In the genomic region with DNA sequence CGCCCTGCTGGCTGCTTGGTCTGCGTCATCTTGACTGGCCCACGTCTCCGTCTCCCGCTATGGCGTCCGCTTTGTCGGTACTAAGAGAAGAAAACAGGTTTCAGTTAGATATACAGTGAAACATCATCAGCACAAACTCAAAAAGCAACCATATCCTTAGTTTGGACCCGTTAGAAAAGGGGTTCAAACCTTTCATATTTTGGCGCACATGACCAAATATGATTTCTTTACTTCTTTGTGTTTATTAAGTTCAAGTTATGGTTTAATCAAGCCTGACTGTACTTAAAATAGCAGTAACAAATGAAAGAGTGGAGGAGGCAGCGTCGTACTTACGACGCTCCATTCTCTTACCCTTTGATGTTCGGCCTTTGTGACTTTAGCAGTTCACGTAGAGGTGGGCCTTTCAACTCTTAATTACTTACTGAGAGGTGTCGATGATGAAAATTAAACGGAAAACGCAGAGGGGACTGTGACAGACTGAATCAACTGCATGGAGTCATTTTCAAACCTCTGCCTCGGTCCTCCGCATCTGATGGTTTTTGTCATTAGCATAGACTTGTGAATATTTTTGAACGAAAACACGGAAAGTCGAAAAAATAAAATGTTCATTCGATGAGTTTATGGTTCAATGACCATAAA, we compare ENCODE assay signal across 1 fruit fly cellular context.
TF ChIP-seq lines count a peak whose summit lies in the region.

No protein-coding gene starts in this region.

TF ChIP-seq in whole organism, embryonic, 481 proteins besides CTCF, POLR2A, EP300 and RAD21 (continued from another document and continues in another):
- TF ChIP-seq pan (optimal IDR thresholded peaks at IDR 0.05; lab: Kevin White, UChicago) (no peak), pan (GFP tag; optimal IDR thresholded peaks at IDR 0.05 in 1 of 2, IDR thresholded peaks at IDR 0.05 in 1 of 2) (peak in 1 of 2 experiments; percentile 89), wdn (GFP tag; IDR thresholded peaks at IDR 0.05; lab: Robert Waterston, UW) (peak; percentile 72), Hr51 (GFP tag; optimal IDR thresholded peaks at IDR 0.05; lab: Kevin White, UChicago) (peak; percentile 63 to 84), Usf (GFP tag; optimal IDR thresholded peaks at IDR 0.05; lab: Kevin White, UChicago) (peak; percentile 46), dysf (GFP tag; IDR thresholded peaks at IDR 0.05; lab: Robert Waterston, UW) (peak; percentile 91), NfI (GFP tag; optimal IDR thresholded peaks at IDR 0.05; lab: Kevin White, UChicago) (peak; percentile 79), CG1602 (GFP tag; optimal IDR thresholded peaks at IDR 0.05; lab: Kevin White, UChicago) (peak; percentile 54), yki (optimal IDR thresholded peaks at IDR 0.05; lab: Kevin White, UChicago) (no peak), CG7745 (tag; optimal IDR thresholded peaks at IDR 0.05; lab: Kevin White, UChicago) (no peak), HLH4C (GFP tag; IDR thresholded peaks at IDR 0.05; lab: Robert Waterston, UW; ENCODE audit: partially characterized antibody) (no peak), CHES-1-like (GFP tag; optimal IDR thresholded peaks at IDR 0.05; lab: Kevin White, UChicago) (peak; percentile 67), Hr78 (GFP tag; optimal IDR thresholded peaks at IDR 0.05; lab: Kevin White, UChicago) (peak in 1 of 2 experiments; percentile 84), CG2875 (GFP tag; optimal IDR thresholded peaks at IDR 0.05; lab: Kevin White, UChicago) (peak; percentile 55), HmgZ (tag; optimal IDR thresholded peaks at IDR 0.05; lab: Kevin White, UChicago) (peak; percentile 71), CG8924 (tag; optimal IDR thresholded peaks at IDR 0.05; lab: Kevin White, UChicago) (peak; percentile 83), Lim3 (GFP tag; IDR thresholded peaks at IDR 0.05; lab: Robert Waterston, UW) (peak; percentile 52; the same call in 1 of the 2 replicates), unpg (GFP tag; optimal IDR thresholded peaks at IDR 0.05; lab: Kevin White, UChicago) (peak; percentile 85), so (GFP tag; IDR thresholded peaks at IDR 0.05; lab: Robert Waterston, UW) (peak; percentile 87; the same call in 2 of the 3 replicates), Dfd (GFP tag; optimal IDR thresholded peaks at IDR 0.05; lab: Kevin White, UChicago) (no peak), CG1647 (GFP tag; optimal IDR thresholded peaks at IDR 0.05; lab: Kevin White, UChicago) (peak; percentile 68), CG7928 (GFP tag; optimal IDR thresholded peaks at IDR 0.05; lab: Kevin White, UChicago) (peak; percentile 31), h (optimal IDR thresholded peaks at IDR 0.05; lab: Kevin White, UChicago) (no peak), CG10267 (tag; optimal IDR thresholded peaks at IDR 0.05; lab: Kevin White, UChicago) (peak; percentile 66), CG34422 (GFP tag; IDR thresholded peaks at IDR 0.05; lab: Robert Waterston, UW) (peak; percentile 87), Sin3A (optimal IDR thresholded peaks at IDR 0.05; lab: Kevin White, UChicago) (no peak), zfh2 (GFP tag; optimal IDR thresholded peaks at IDR 0.05; lab: Kevin White, UChicago) (peak; percentile 86), dan (GFP tag; IDR thresholded peaks at IDR 0.05; lab: Robert Waterston, UW) (no peak), CG32772 (GFP tag; IDR thresholded peaks at IDR 0.05; lab: Robert Waterston, UW) (peak; percentile 79), CG3163 (GFP tag; optimal IDR thresholded peaks at IDR 0.05; lab: Kevin White, UChicago) (peak; percentile 73), ATbp (GFP tag; optimal IDR thresholded peaks at IDR 0.05; lab: Kevin White, UChicago) (peak; percentile 71), CG12942 (GFP tag; optimal IDR thresholded peaks at IDR 0.05; lab: Kevin White, UChicago) (peak; percentile 59), bsh (GFP tag; optimal IDR thresholded peaks at IDR 0.05; lab: Kevin White, UChicago) (peak; percentile 87 to 90), Dll (GFP tag; IDR thresholded peaks at IDR 0.05; lab: Robert Waterston, UW; ENCODE audit: partially characterized antibody) (no peak), CG6791 (GFP tag; IDR thresholded peaks at IDR 0.05; lab: Robert Waterston, UW; ENCODE audit: partially characterized antibody) (no peak), bab2 (GFP tag; optimal IDR thresholded peaks at IDR 0.05; lab: Kevin White, UChicago) (peak; percentile 80), Bdp1 (GFP tag; optimal IDR thresholded peaks at IDR 0.05; lab: Kevin White, UChicago) (peak; percentile 57), Eip74EF (GFP tag; optimal IDR thresholded peaks at IDR 0.05; lab: Kevin White, UChicago) (peak in 1 of 2 experiments; percentile 77), br (optimal IDR thresholded peaks at IDR 0.05; lab: Kevin White, UChicago) (no peak), onecut (GFP tag; IDR thresholded peaks at IDR 0.05; lab: Robert Waterston, UW) (peak; percentile 71), CG34376 (GFP tag; optimal IDR thresholded peaks at IDR 0.05; lab: Kevin White, UChicago) (no peak), Antp (GFP tag; optimal IDR thresholded peaks at IDR 0.05; lab: Kevin White, UChicago) (peak; percentile 91), crp (GFP tag; optimal IDR thresholded peaks at IDR 0.05; lab: Kevin White, UChicago) (peak in 1 of 2 experiments; percentile 27), salm (tag; optimal IDR thresholded peaks at IDR 0.05; lab: Kevin White, UChicago) (peak; percentile 68), CG17359 (tag; optimal IDR thresholded peaks at IDR 0.05; lab: Kevin White, UChicago) (peak; percentile 90), CG12299 (tag; optimal IDR thresholded peaks at IDR 0.05; lab: Kevin White, UChicago) (peak; percentile 59), CG7556 (GFP tag; optimal IDR thresholded peaks at IDR 0.05; lab: Kevin White, UChicago) (peak; percentile 74), Trl (optimal IDR thresholded peaks at IDR 0.05; lab: Kevin White, UChicago) (no peak), Trl (GFP tag; optimal IDR thresholded peaks at IDR 0.05; lab: Kevin White, UChicago) (peak; percentile 81), jigr1 (GFP tag; IDR thresholded peaks at IDR 0.05; lab: Robert Waterston, UW) (peak; percentile 31; the same call in 1 of the 3 replicates), CG1233 (GFP tag; optimal IDR thresholded peaks at IDR 0.05; lab: Kevin White, UChicago) (peak; percentile 61), Doc2 (GFP tag; IDR thresholded peaks at IDR 0.05; lab: Robert Waterston, UW) (no peak), CG15011 (GFP tag; optimal IDR thresholded peaks at IDR 0.05; lab: Kevin White, UChicago) (peak; percentile 18), prd (optimal IDR thresholded peaks at IDR 0.05; lab: Kevin White, UChicago) (no peak), prd (GFP tag; IDR thresholded peaks at IDR 0.05; lab: Robert Waterston, UW) (peak; percentile 89), Hr3 (GFP tag; optimal IDR thresholded peaks at IDR 0.05; lab: Kevin White, UChicago) (peak; percentile 54), Oli (tag; optimal IDR thresholded peaks at IDR 0.05; lab: Kevin White, UChicago) (peak; percentile 85), Nf-YC (tag; optimal IDR thresholded peaks at IDR 0.05; lab: Kevin White, UChicago) (peak; percentile 37), sd (tag; optimal IDR thresholded peaks at IDR 0.05; lab: Kevin White, UChicago) (peak; percentile 61), da (GFP tag; optimal IDR thresholded peaks at IDR 0.05; lab: Kevin White, UChicago) (no peak), Ets65A (GFP tag; lab: Kevin White, UChicago) (peak; percentile 97), CG6175 (GFP tag; IDR thresholded peaks at IDR 0.05; lab: Robert Waterston, UW) (0 out of 3 replicates have a peak, but pooled peaks have one; percentile 68), CG4328 (GFP tag; optimal IDR thresholded peaks at IDR 0.05; lab: Kevin White, UChicago) (no peak), bcd (GFP tag; optimal IDR thresholded peaks at IDR 0.05; lab: Kevin White, UChicago) (peak; percentile 80), CG6272 (GFP tag; IDR thresholded peaks at IDR 0.05; lab: Robert Waterston, UW) (peak; percentile 69), z (GFP tag; IDR thresholded peaks at IDR 0.05; lab: Robert Waterston, UW) (no peak), maf-S (GFP tag; optimal IDR thresholded peaks at IDR 0.05; lab: Kevin White, UChicago) (peak; percentile 72), D (optimal IDR thresholded peaks at IDR 0.05; lab: Kevin White, UChicago) (no peak), D (GFP tag; optimal IDR thresholded peaks at IDR 0.05; lab: Kevin White, UChicago) (peak; percentile 49), esg (GFP tag; conservative IDR thresholded peaks at IDR 0.05; lab: Robert Waterston, UW) (peak; percentile 83), disco-r (GFP tag; optimal IDR thresholded peaks at IDR 0.05; lab: Kevin White, UChicago) (peak; percentile 47), dmrt99B (tag; optimal IDR thresholded peaks at IDR 0.05; lab: Kevin White, UChicago) (peak; percentile 88), btn (GFP tag; optimal IDR thresholded peaks at IDR 0.05; lab: Kevin White, UChicago) (peak; percentile 60), zfh1 (GFP tag; IDR thresholded peaks at IDR 0.05; lab: Robert Waterston, UW) (peak; percentile 88), Taf1 (GFP tag; IDR thresholded peaks at IDR 0.05; lab: Robert Waterston, UW) (peak; percentile 81), Nf-YB (GFP tag; optimal IDR thresholded peaks at IDR 0.05; lab: Kevin White, UChicago) (peak; percentile 61), Mrtf (GFP tag; IDR thresholded peaks at IDR 0.05; lab: Robert Waterston, UW) (peak; percentile 85), CG17568 (GFP tag; optimal IDR thresholded peaks at IDR 0.05; lab: Kevin White, UChicago) (no peak), HLH54F (GFP tag; optimal IDR thresholded peaks at IDR 0.05; lab: Kevin White, UChicago) (peak; percentile 82), wek (GFP tag; optimal IDR thresholded peaks at IDR 0.05; lab: Kevin White, UChicago) (peak; percentile 28), Dip2 (GFP tag; IDR thresholded peaks at IDR 0.05; lab: Robert Waterston, UW) (peak; percentile 25; the same call in 1 of the 2 replicates), hkb (optimal IDR thresholded peaks at IDR 0.05; lab: Kevin White, UChicago) (no peak), hkb (GFP tag; IDR thresholded peaks at IDR 0.05; lab: Robert Waterston, UW) (peak; percentile 90), CG6654 (GFP tag; optimal IDR thresholded peaks at IDR 0.05; lab: Kevin White, UChicago) (peak; percentile 55), CG12236 (GFP tag; optimal IDR thresholded peaks at IDR 0.05; lab: Kevin White, UChicago) (peak; percentile 36), Rx (GFP tag; IDR thresholded peaks at IDR 0.05; lab: Robert Waterston, UW) (peak; percentile 68; the same call in 1 of the 2 replicates), Dad (GFP tag; optimal IDR thresholded peaks at IDR 0.05; lab: Kevin White, UChicago) (peak; percentile 78), CG8359 (GFP tag; optimal IDR thresholded peaks at IDR 0.05; lab: Kevin White, UChicago; ENCODE audit: borderline replicate concordance) (peak; percentile 38), CG13123 (GFP tag; optimal IDR thresholded peaks at IDR 0.05; lab: Kevin White, UChicago) (peak; percentile 34), Myb (GFP tag; optimal IDR thresholded peaks at IDR 0.05; lab: Kevin White, UChicago) (peak; percentile 63), gsb (GFP tag; IDR thresholded peaks at IDR 0.05; lab: Robert Waterston, UW) (peak; percentile 80), CG17385 (GFP tag; optimal IDR thresholded peaks at IDR 0.05; lab: Kevin White, UChicago) (peak; percentile 74), hb (GFP tag; IDR thresholded peaks at IDR 0.05; lab: Robert Waterston, UW; ENCODE audit: partially characterized antibody) (no peak), Mad (GFP tag; optimal IDR thresholded peaks at IDR 0.05; lab: Kevin White, UChicago) (peak; percentile 74), wor (GFP tag; IDR thresholded peaks at IDR 0.05; lab: Robert Waterston, UW) (peak; percentile 42; the same call in 1 of the 2 replicates), Xbp1 (GFP tag; optimal IDR thresholded peaks at IDR 0.05; lab: Kevin White, UChicago) (peak; percentile 83), HLH3B (GFP tag; IDR thresholded peaks at IDR 0.05; lab: Robert Waterston, UW) (peak; percentile 86), CG15696 (tag; optimal IDR thresholded peaks at IDR 0.05; lab: Kevin White, UChicago) (peak; percentile 35), org-1 (GFP tag; optimal IDR thresholded peaks at IDR 0.05; lab: Kevin White, UChicago) (peak; percentile 81), zen (tag; optimal IDR thresholded peaks at IDR 0.05; lab: Kevin White, UChicago) (peak; percentile 20), CG3281 (GFP tag; optimal IDR thresholded peaks at IDR 0.05; lab: Kevin White, UChicago) (peak; percentile 77), CG31388 (GFP tag; optimal IDR thresholded peaks at IDR 0.05; lab: Kevin White, UChicago) (peak; percentile 17), dati (GFP tag; IDR thresholded peaks at IDR 0.05; lab: Robert Waterston, UW) (peak; percentile 39; the same call in 1 of the 2 replicates), CG33213 (GFP tag; optimal IDR thresholded peaks at IDR 0.05; lab: Kevin White, UChicago) (peak; percentile 69), CG15514 (GFP tag; optimal IDR thresholded peaks at IDR 0.05; lab: Kevin White, UChicago) (peak; percentile 67), CG17186 (GFP tag; optimal IDR thresholded peaks at IDR 0.05; lab: Kevin White, UChicago) (no peak), Pdp1 (GFP tag; optimal IDR thresholded peaks at IDR 0.05; lab: Kevin White, UChicago) (peak; percentile 80 to 87), CG17802 (tag; optimal IDR thresholded peaks at IDR 0.05; lab: Kevin White, UChicago) (peak; percentile 39), gro (GFP tag; optimal IDR thresholded peaks at IDR 0.05; lab: Kevin White, UChicago) (peak; percentile 89), Dp (GFP tag; optimal IDR thresholded peaks at IDR 0.05; lab: Kevin White, UChicago) (no peak), Dek (tag; optimal IDR thresholded peaks at IDR 0.05; lab: Kevin White, UChicago) (peak; percentile 79), Max (GFP tag; optimal IDR thresholded peaks at IDR 0.05; lab: Kevin White, UChicago) (peak; percentile 61), CG10979 (tag; optimal IDR thresholded peaks at IDR 0.05; lab: Kevin White, UChicago) (peak; percentile 77), CG2129 (GFP tag; IDR thresholded peaks at IDR 0.05; lab: Robert Waterston, UW; ENCODE audit: partially characterized antibody) (no peak), CoRest (tag; optimal IDR thresholded peaks at IDR 0.05; lab: Kevin White, UChicago) (peak; percentile 79), E2f2 (GFP tag; IDR thresholded peaks at IDR 0.05; lab: Robert Waterston, UW) (peak; percentile 60; the same call in 1 of the 2 replicates), CG11398 (GFP tag; optimal IDR thresholded peaks at IDR 0.05; lab: Kevin White, UChicago) (peak; percentile 54), fru (optimal IDR thresholded peaks at IDR 0.05; lab: Kevin White, UChicago) (no peak), pum (GFP tag; optimal IDR thresholded peaks at IDR 0.05; lab: Kevin White, UChicago) (peak; percentile 76), Ada2b (GFP tag; IDR thresholded peaks at IDR 0.05; lab: Robert Waterston, UW) (peak; percentile 90), sc (optimal IDR thresholded peaks at IDR 0.05; lab: Kevin White, UChicago) (no peak), sc (GFP tag; optimal IDR thresholded peaks at IDR 0.05; lab: Kevin White, UChicago) (peak; percentile 42), ems (GFP tag; optimal IDR thresholded peaks at IDR 0.05; lab: Kevin White, UChicago) (peak; percentile 73)
